Worm (Caenorhabditis elegans) whole organism, L1 larva: ENCODE results near the gene ZK1307.3.
A peak's percentile ranks its signal among the peaks of the same experiment; 100 is the strongest.

Experiments
- C16A3.4 ChIP-seq: fragments of 150-350 bp; optimal IDR thresholded peaks from 2 replicates; lab custom pipeline; 2014; ENCODE audit warnings: missing biosample characterization, missing genetic modification characterization
- C34B4.2 ChIP-seq: sonication (generic microtip); optimal IDR thresholded peaks from 2 replicates; lab custom pipeline; 2017; ENCODE audit warnings: mild to moderate bottlenecking, missing genetic modification characterization, missing compliant biosample characterization
- aha-1 ChIP-seq: fragments of 150-350 bp; optimal IDR thresholded peaks from 2 replicates; lab custom pipeline; 2014; ENCODE audit warnings: missing biosample characterization, missing genetic modification characterization
- ama-1 ChIP-seq: fragments of 150-350 bp; optimal IDR thresholded peaks from 2 replicates; lab custom pipeline; 2014
- ceh-8 ChIP-seq: fragments of 200-800 bp; sonication (Bioruptor generic); optimal IDR thresholded peaks from 2 replicates; lab custom pipeline; 2018; ENCODE audit warnings: mild to moderate bottlenecking, missing genetic modification characterization, moderate library complexity, missing compliant biosample characterization
- ceh-82 ChIP-seq, 3 experiments: fragments of 150-350 bp in 1 of 3; sonication (generic microtip) in 2 of 3; optimal IDR thresholded peaks; 2 replicates each; lab custom pipeline; 2014 to 2017; ENCODE audit warnings: missing biosample characterization in 3 of 3, missing genetic modification characterization in 3 of 3
- ces-1 ChIP-seq: fragments of 150-350 bp; optimal IDR thresholded peaks from 2 replicates; lab custom pipeline; 2014; ENCODE audit warnings: missing biosample characterization, missing genetic modification reagents, missing genetic modification characterization
- dpl-1 ChIP-seq, 3 experiments: fragments of 150-350 bp in 2 of 3; sonication (generic microtip) in 1 of 3; optimal IDR thresholded peaks; 2 replicates each; lab custom pipeline; 2014 to 2017; ENCODE audit warnings: missing biosample characterization in 3 of 3, missing genetic modification characterization in 3 of 3, missing genetic modification reagents in 3 of 3
- dsc-1 ChIP-seq: sonication (generic microtip); optimal IDR thresholded peaks from 2 replicates; lab custom pipeline; 2016; ENCODE audit warnings: mild to moderate bottlenecking, missing genetic modification characterization, missing compliant biosample characterization
- efl-1 ChIP-seq, 4 experiments: fragments of 150-350 bp; optimal IDR thresholded peaks in 3 of 4; peaks in 1 of 4; 1 replicate in 1 of 4; 2 replicates in 3 of 4; lab custom pipeline; 2014; ENCODE audit warnings: missing biosample characterization in 2 of 4, missing genetic modification characterization in 2 of 4, missing genetic modification reagents in 2 of 4
- egl-13 ChIP-seq: sonication (generic microtip); optimal IDR thresholded peaks from 2 replicates; lab custom pipeline; 2016; ENCODE audit warnings: missing genotype, missing genetic modification reagents, missing genetic modification characterization, missing compliant biosample characterization
- egl-27 ChIP-seq, 2 experiments: fragments of 150-350 bp in 1 of 2; sonication (generic microtip); optimal IDR thresholded peaks; 3 replicates each; lab custom pipeline; 2017 to 2018; ENCODE audit warnings: missing biosample characterization in 2 of 2, missing genetic modification characterization in 2 of 2, missing genetic modification reagents in 2 of 2
- elt-2 ChIP-seq: sonication (generic microtip); optimal IDR thresholded peaks from 2 replicates; lab custom pipeline; 2016; ENCODE audit warnings: missing genetic modification characterization, mild to moderate bottlenecking, inconsistent platforms, missing compliant biosample characterization, missing genetic modification reagents
- elt-3 ChIP-seq, 6 experiments: fragments of 150-350 bp in 1 of 6; sonication (generic microtip); optimal IDR thresholded peaks; 2 replicates each; lab custom pipeline; 2017 to 2018; ENCODE audit warnings: missing biosample characterization in 6 of 6, missing genetic modification characterization in 6 of 6, inconsistent platforms in 1 of 6
- ets-5 ChIP-seq: fragments of 200-800 bp; sonication (Bioruptor generic); IDR thresholded peaks from 2 replicates; pipeline ENCODE4 v1.3.6; 2022; ENCODE audit warnings: missing genetic modification characterization, missing compliant biosample characterization
- fkh-10 ChIP-seq: sonication (generic microtip); optimal IDR thresholded peaks from 2 replicates; lab custom pipeline; 2017; ENCODE audit warnings: missing biosample characterization, missing genetic modification reagents, missing genetic modification characterization
- fkh-4 ChIP-seq: sonication (generic microtip); optimal IDR thresholded peaks from 2 replicates; lab custom pipeline; 2016; ENCODE audit warnings: missing compliant biosample characterization, missing genetic modification characterization, borderline replicate concordance
- hlh-17 ChIP-seq: fragments of 200-800 bp; sonication (Bioruptor generic); optimal IDR thresholded peaks from 2 replicates; lab custom pipeline; 2018; ENCODE audit warnings: missing genetic modification characterization, mild to moderate bottlenecking, missing compliant biosample characterization, moderate library complexity, borderline replicate concordance
- hpl-2 ChIP-seq: fragments of 150-350 bp; optimal IDR thresholded peaks from 2 replicates; lab custom pipeline; 2014; ENCODE audit warnings: missing biosample characterization, missing genetic modification reagents, missing genetic modification characterization
- irx-1 ChIP-seq: sonication (generic microtip); optimal IDR thresholded peaks from 2 replicates; lab custom pipeline; 2016; ENCODE audit warnings: missing genetic modification characterization, missing compliant biosample characterization
- isw-1 ChIP-seq: fragments of 200-800 bp; sonication (Bioruptor generic); IDR thresholded peaks from 2 replicates; pipeline ENCODE4 v1.3.6; 2022; ENCODE audit warnings: missing genetic modification characterization, missing compliant biosample characterization
- lin-14 ChIP-seq: fragments of 200-800 bp; sonication (Bioruptor generic); optimal IDR thresholded peaks from 2 replicates; lab custom pipeline; 2018; ENCODE audit warnings: mild to moderate bottlenecking, missing genetic modification characterization, moderate library complexity, missing compliant biosample characterization
- lin-15B ChIP-seq: fragments of 150-350 bp; sonication (generic microtip); optimal IDR thresholded peaks from 3 replicates; lab custom pipeline; 2014; ENCODE audit warnings: missing biosample characterization, missing genetic modification characterization
- lir-3 ChIP-seq: sonication (generic microtip); optimal IDR thresholded peaks from 2 replicates; lab custom pipeline; 2016; ENCODE audit warnings: mild to moderate bottlenecking, missing genetic modification characterization, moderate library complexity, missing compliant biosample characterization; ENCODE audit not compliant: poor library complexity
- nhr-11 ChIP-seq: fragments of 150-350 bp; optimal IDR thresholded peaks from 2 replicates; lab custom pipeline; 2014; ENCODE audit warnings: missing biosample characterization, missing genetic modification characterization
- nhr-12 ChIP-seq: sonication (generic microtip); optimal IDR thresholded peaks from 2 replicates; lab custom pipeline; 2017; ENCODE audit warnings: missing biosample characterization, missing genetic modification characterization
- nhr-19 ChIP-seq: fragments of 200-800 bp; sonication (Bioruptor generic); conservative IDR thresholded peaks from 2 replicates; pipeline ENCODE4 v1.3.6; 2022; ENCODE audit warnings: missing genetic modification characterization, missing compliant biosample characterization
- nhr-20 ChIP-seq: sonication (generic microtip); optimal IDR thresholded peaks from 2 replicates; lab custom pipeline; 2016; ENCODE audit warnings: mild to moderate bottlenecking, missing genetic modification characterization, missing compliant biosample characterization
- nhr-28 ChIP-seq: fragments of 150-350 bp; optimal IDR thresholded peaks from 2 replicates; lab custom pipeline; 2014; ENCODE audit warnings: missing biosample characterization, missing genetic modification characterization
- nhr-47 ChIP-seq: sonication (generic microtip); optimal IDR thresholded peaks from 2 replicates; lab custom pipeline; 2016; ENCODE audit warnings: mild to moderate bottlenecking, missing genetic modification characterization, moderate library complexity, missing compliant biosample characterization
- nhr-84 ChIP-seq: sonication (generic microtip); optimal IDR thresholded peaks from 2 replicates; lab custom pipeline; 2017; ENCODE audit warnings: missing biosample characterization, missing genetic modification characterization
- nhr-85 ChIP-seq: sonication (generic microtip); peaks from one replicate; lab custom pipeline; 2016; ENCODE audit warnings: missing genetic modification characterization, inconsistent platforms, missing compliant biosample characterization
- nhr-90 ChIP-seq: sonication (generic microtip); optimal IDR thresholded peaks from 2 replicates; lab custom pipeline; 2016; ENCODE audit warnings: mild to moderate bottlenecking, missing genetic modification characterization, missing compliant biosample characterization; ENCODE audit not compliant: poor library complexity
- pax-3 ChIP-seq: fragments of 200-800 bp; sonication (Bioruptor generic); optimal IDR thresholded peaks from 2 replicates; lab custom pipeline; 2018; ENCODE audit warnings: mild to moderate bottlenecking, missing genetic modification characterization, moderate library complexity, missing compliant biosample characterization
- pqm-1 ChIP-seq: sonication (generic microtip); optimal IDR thresholded peaks from 3 replicates; lab custom pipeline; 2017; ENCODE audit warnings: missing biosample characterization, missing genetic modification characterization
- rnt-1 ChIP-seq: sonication (generic microtip); optimal IDR thresholded peaks from 2 replicates; lab custom pipeline; 2016; ENCODE audit warnings: mild to moderate bottlenecking, missing genetic modification characterization, moderate library complexity, missing compliant biosample characterization
- skn-1 ChIP-seq: fragments of 150-350 bp; optimal IDR thresholded peaks from 2 replicates; lab custom pipeline; 2014; ENCODE audit warnings: missing biosample characterization, missing genetic modification characterization
- snu-23 ChIP-seq: sonication (generic microtip); optimal IDR thresholded peaks from 2 replicates; lab custom pipeline; 2016; ENCODE audit warnings: missing genetic modification characterization, missing compliant biosample characterization
- sox-4 ChIP-seq: sonication (generic microtip); optimal IDR thresholded peaks from 2 replicates; lab custom pipeline; 2016; ENCODE audit warnings: missing genetic modification characterization, missing compliant biosample characterization
- sup-37 ChIP-seq: fragments of 200-800 bp; sonication (Bioruptor generic); optimal IDR thresholded peaks from 2 replicates; lab custom pipeline; 2018; ENCODE audit warnings: mild to moderate bottlenecking, missing genetic modification characterization, missing compliant biosample characterization
- swsn-7 ChIP-seq: sonication (generic microtip); optimal IDR thresholded peaks from 2 replicates; lab custom pipeline; 2016; ENCODE audit warnings: missing genetic modification characterization, missing compliant biosample characterization
- tbx-2 ChIP-seq: sonication (generic microtip); optimal IDR thresholded peaks from 2 replicates; lab custom pipeline; 2016; ENCODE audit warnings: missing genetic modification characterization, missing compliant biosample characterization
- unc-98 ChIP-seq: fragments of 200-800 bp; sonication (Bioruptor generic); IDR thresholded peaks from 2 replicates; pipeline ENCODE4 v1.3.6; 2022; ENCODE audit warnings: missing genetic modification characterization, missing compliant biosample characterization
- zag-1 ChIP-seq: fragments of 150-350 bp; optimal IDR thresholded peaks from 2 replicates; lab custom pipeline; 2014; ENCODE audit warnings: missing biosample characterization, missing genetic modification characterization

ZK1307.3 gene

DNA sequence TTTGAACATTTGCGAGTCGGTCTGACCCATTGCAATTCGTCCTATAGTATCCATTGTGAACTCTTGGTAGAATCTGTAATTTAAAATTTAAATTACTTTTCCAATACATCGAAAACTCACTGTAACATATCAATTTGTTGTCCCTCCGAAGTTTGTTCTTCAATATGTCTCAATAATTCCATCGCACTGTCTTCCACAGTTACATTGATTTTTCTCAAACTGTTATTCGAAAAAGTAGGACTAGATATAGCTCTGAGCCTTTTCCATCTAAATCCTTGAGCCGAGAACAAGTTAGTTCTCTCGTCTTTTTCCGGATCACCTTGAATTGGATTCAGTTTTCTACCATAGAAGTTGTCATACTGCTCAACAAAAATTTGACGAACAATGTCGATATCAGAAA lies 9.3 kb upstream of the ZK1307.3 start:
- TF ChIP-seq nhr-90 (tag; lab: Kevin White, UChicago) (no peak), nhr-19 (GFP tag; lab: Robert Waterston, UW) (no peak), hlh-17 (no peak), sox-4 (no peak), pax-3 (tag; lab: Kevin White, UChicago) (no peak), lin-14 (GFP tag; lab: Kevin White, UChicago) (no peak), nhr-28 (tag; lab: Kevin White, UChicago) (no peak), swsn-7 (tag; lab: Kevin White, UChicago) (no peak), egl-13 (tag; lab: Kevin White, UChicago) (no peak), irx-1 (no peak), aha-1 (no peak), ceh-8 (GFP tag; lab: Kevin White, UChicago) (no peak), ces-1 (no peak), dpl-1 (GFP tag; optimal IDR thresholded peaks at IDR 0.05; lab: Kevin White, UChicago) (no peak), ama-1 (no peak), isw-1 (no peak)

DNA sequence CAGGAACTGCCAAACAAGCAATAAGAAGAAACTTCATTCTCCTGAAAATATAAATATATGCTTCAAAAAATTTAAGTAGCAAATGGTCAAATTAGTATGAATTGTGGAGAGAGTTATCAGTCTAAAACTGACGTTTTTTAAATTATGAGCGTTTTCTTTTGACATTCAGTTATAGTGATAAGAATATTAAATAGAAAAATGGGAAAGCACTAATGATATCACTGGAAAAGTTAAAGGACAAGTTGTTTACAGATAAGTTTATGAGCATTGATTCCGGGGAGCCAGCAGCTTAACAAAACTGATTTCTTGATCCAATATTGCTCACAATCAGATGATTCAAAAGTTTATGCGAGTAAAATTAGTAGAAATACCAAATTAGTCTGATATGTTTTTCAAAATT lies 7.6 kb upstream of the ZK1307.3 start, which contains the start of gene ZK1320.3:
TSS of gene ZK1320.3 (minus strand) at position 41 of the 400 bp plus-strand sequence.
- TF ChIP-seq egl-27 (tag; optimal IDR thresholded peaks at IDR 0.05; lab: Kevin White, UChicago) = no peak
- no peak for TF ChIP-seq lir-3 (tag; lab: Kevin White, UChicago)
- TF ChIP-seq nhr-84 = no peak
- TF ChIP-seq ceh-8 (GFP tag; lab: Kevin White, UChicago) = no peak
- TF ChIP-seq, all 84 proteins: peak for 0

DNA sequence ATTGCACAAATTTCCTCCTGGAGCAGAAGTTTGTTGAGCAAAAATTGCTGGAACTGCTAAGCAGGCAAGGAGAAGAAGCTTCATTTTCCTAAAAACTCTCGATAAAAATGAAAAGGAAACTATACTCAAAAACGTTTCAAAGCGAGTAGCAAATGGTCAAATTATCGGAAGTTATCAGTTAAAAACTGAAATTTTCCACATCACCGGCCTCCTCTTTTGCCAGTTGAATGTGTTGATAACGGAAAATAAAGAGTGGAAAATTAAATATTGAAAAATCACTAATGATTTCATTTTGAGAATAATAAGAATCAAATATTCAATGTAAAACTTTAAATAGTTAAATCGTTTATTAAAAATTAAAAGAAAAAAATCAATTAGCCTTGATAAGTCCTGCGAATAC lies 6.1 kb upstream of the ZK1307.3 start, which contains the start of gene ZK1320.2:
TSS of gene ZK1320.2 (minus strand) at position 88 of the 400 bp plus-strand sequence.
- TF ChIP-seq elt-2 (tag; lab: Kevin White, UChicago) = peak; percentile 26
- no peak for TF ChIP-seq ets-5

DNA sequence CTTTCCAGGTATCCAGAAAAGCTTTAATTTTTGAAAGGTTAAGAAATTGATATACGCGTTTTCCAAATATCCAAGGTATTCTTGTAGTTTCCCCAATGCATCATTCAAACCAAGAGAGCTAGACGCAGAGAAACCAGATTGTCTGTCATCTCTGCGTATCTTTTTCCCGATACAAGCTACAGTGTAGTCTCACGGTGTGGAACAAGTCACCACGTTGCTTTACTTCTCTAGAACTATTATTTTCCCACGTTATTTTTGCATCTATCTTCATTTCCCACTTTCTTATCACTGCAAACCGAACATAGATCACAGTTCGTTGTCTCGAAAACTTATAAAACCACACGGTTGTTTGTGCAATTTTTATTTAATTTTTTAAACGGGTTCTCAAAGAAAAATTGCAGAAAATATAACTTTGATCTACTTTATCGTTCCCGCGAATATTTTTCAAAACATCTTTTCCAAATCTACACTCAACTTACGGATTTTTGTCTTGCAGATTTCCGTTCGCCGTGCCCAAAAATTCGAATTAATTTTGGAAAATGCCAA lies 3.5 kb upstream of the ZK1307.3 start, which contains the start of gene gstk-1:
TSS of gene gstk-1 (plus strand) at position 496 of the 546 bp plus-strand sequence.
- TF ChIP-seq pqm-1 = no peak
- peak; percentile 11 for TF ChIP-seq C16A3.4 (tag; lab: Kevin White, UChicago)
- 0 out of 2 replicates have a peak, but pooled peaks have one; percentile 13 for TF ChIP-seq nhr-19 (GFP tag; lab: Robert Waterston, UW)
- no peak for TF ChIP-seq aha-1
- peak; percentile 10 for TF ChIP-seq lin-14 (GFP tag; lab: Kevin White, UChicago)
- peak in 1 of 2 experiments; percentile 13 for TF ChIP-seq efl-1 (optimal IDR thresholded peaks at IDR 0.05; lab: Kevin White, UChicago)
- TF ChIP-seq efl-1 (GFP tag; optimal IDR thresholded peaks at IDR 0.05 in 1 of 2; lab: Kevin White, UChicago) = no peak
- TF ChIP-seq ceh-82 (tag; optimal IDR thresholded peaks at IDR 0.05; lab: Kevin White, UChicago) = no peak
- peak; percentile 9 for TF ChIP-seq tbx-2 (tag; lab: Kevin White, UChicago)
- TF ChIP-seq lin-15B (tag; lab: Kevin White, UChicago) = no peak
- TF ChIP-seq elt-2 (tag; lab: Kevin White, UChicago) = peak; percentile 68
- no peak for TF ChIP-seq dsc-1 (tag; lab: Kevin White, UChicago)
- no peak for TF ChIP-seq sup-37
- TF ChIP-seq lir-3 (tag; lab: Kevin White, UChicago) = no peak
- TF ChIP-seq zag-1 (tag; lab: Kevin White, UChicago) = no peak
- TF ChIP-seq elt-3 (tag; optimal IDR thresholded peaks at IDR 0.05; lab: Kevin White, UChicago) = peak in 2 of 6 experiments; percentile 44 to 67
- peak; percentile 13 for TF ChIP-seq nhr-11
- no peak for TF ChIP-seq sox-4
- TF ChIP-seq nhr-20 = peak; percentile 94
- TF ChIP-seq fkh-4 (tag; lab: Kevin White, UChicago) = no peak
- TF ChIP-seq unc-98 (GFP tag; lab: Robert Waterston, UW) = no peak
- TF ChIP-seq hpl-2 (GFP tag; lab: Kevin White, UChicago) = no peak
- TF ChIP-seq pax-3 (tag; lab: Kevin White, UChicago) = no peak
- TF ChIP-seq nhr-84 = no peak
- peak; percentile 78 for TF ChIP-seq nhr-85 (tag; lab: Kevin White, UChicago)
- no peak for TF ChIP-seq nhr-12 (tag; lab: Kevin White, UChicago)
- no peak for TF ChIP-seq C34B4.2
- peak; percentile 23 for TF ChIP-seq rnt-1 (tag; lab: Kevin White, UChicago)
- no peak for TF ChIP-seq ama-1
- peak; percentile 39 for TF ChIP-seq nhr-47 (tag; lab: Kevin White, UChicago)
- no peak for TF ChIP-seq skn-1 (tag; lab: Kevin White, UChicago)
- TF ChIP-seq nhr-90 (tag; lab: Kevin White, UChicago) = peak; percentile 61
- TF ChIP-seq snu-23 (GFP tag; lab: Kevin White, UChicago) = peak; percentile 13
- no peak for TF ChIP-seq fkh-10 (GFP tag; lab: Kevin White, UChicago)
